Worm (Caenorhabditis elegans) whole organism, early embryonic: ENCODE results near the gene ins-19.

ENCODE experiments used
- B0310.2 ChIP-seq: sonication (generic microtip); optimal IDR thresholded peaks from 2 replicates; lab custom pipeline; 2016; ENCODE audit warnings: mild to moderate bottlenecking, missing genetic modification characterization, missing compliant biosample characterization
- F13C5.2 ChIP-seq: sonication (generic microtip); optimal IDR thresholded peaks from 2 replicates; lab custom pipeline; 2017; ENCODE audit warnings: mild to moderate bottlenecking, missing genetic modification characterization, inconsistent platforms, missing compliant biosample characterization
- aly-1 ChIP-seq: sonication (generic microtip); optimal IDR thresholded peaks from 2 replicates; lab custom pipeline; 2016; ENCODE audit warnings: missing genetic modification characterization, missing compliant biosample characterization
- ama-1 ChIP-seq: fragments of 150-350 bp; optimal IDR thresholded peaks from 2 replicates; lab custom pipeline; 2014
- ceh-13 ChIP-seq: fragments of 200-800 bp; sonication (Bioruptor generic); optimal IDR thresholded peaks from 2 replicates; lab custom pipeline; 2018; ENCODE audit warnings: mild to moderate bottlenecking, missing genetic modification characterization, missing compliant biosample characterization
- ceh-36 ChIP-seq: sonication (generic microtip); optimal IDR thresholded peaks from 2 replicates; lab custom pipeline; 2016; ENCODE audit warnings: missing genetic modification characterization, inconsistent platforms, missing compliant biosample characterization
- ets-7 ChIP-seq: sonication (generic microtip); optimal IDR thresholded peaks from 2 replicates; lab custom pipeline; 2016; ENCODE audit warnings: missing genotype, missing genetic modification characterization, missing compliant biosample characterization
- flt-1 ChIP-seq: fragments of 200-800 bp; sonication (Bioruptor generic); IDR thresholded peaks from 2 replicates; pipeline ENCODE4 v1.3.6; 2022; ENCODE audit warnings: missing genetic modification characterization, missing compliant biosample characterization
- hmbx-1 ChIP-seq: sonication (generic microtip); optimal IDR thresholded peaks from 2 replicates; lab custom pipeline; 2016; ENCODE audit warnings: mild to moderate bottlenecking, missing genetic modification characterization, missing compliant biosample characterization
- hmg-4 ChIP-seq: fragments of 200-800 bp; sonication (Bioruptor generic); optimal IDR thresholded peaks from 2 replicates; lab custom pipeline; 2018; ENCODE audit warnings: mild to moderate bottlenecking, missing genetic modification characterization, missing compliant biosample characterization
- hnd-1 ChIP-seq: sonication (generic microtip); optimal IDR thresholded peaks from 2 replicates; lab custom pipeline; 2016; ENCODE audit warnings: missing genetic modification characterization, missing compliant biosample characterization
- pes-1 ChIP-seq: fragments of 200-800 bp; sonication (Bioruptor generic); IDR thresholded peaks from 2 replicates; pipeline ENCODE4 v1.3.6; 2022; ENCODE audit warnings: missing genetic modification reagents, missing genetic modification characterization, missing compliant biosample characterization
- scrt-1 ChIP-seq: fragments of 200-800 bp; sonication (Bioruptor generic); IDR thresholded peaks from 2 replicates; pipeline ENCODE4 v1.3.6; 2022; ENCODE audit warnings: missing genetic modification characterization, missing compliant biosample characterization
- sea-1 ChIP-seq: fragments of 200-800 bp; sonication (Bioruptor generic); conservative IDR thresholded peaks from 2 replicates; pipeline ENCODE4 v1.3.6; 2022; ENCODE audit warnings: missing genetic modification characterization, missing compliant biosample characterization
- tbx-11 ChIP-seq: fragments of 200-800 bp; sonication (Bioruptor generic); IDR thresholded peaks from 2 replicates; pipeline ENCODE4 v1.3.6; 2022; ENCODE audit warnings: missing genetic modification characterization, missing compliant biosample characterization
- tbx-37 ChIP-seq: fragments of 200-800 bp; sonication (Bioruptor generic); conservative IDR thresholded peaks from 2 replicates; pipeline ENCODE4 v1.3.6; 2022; ENCODE audit warnings: missing genetic modification reagents, missing genetic modification characterization, missing compliant biosample characterization
- tra-4 ChIP-seq: sonication (generic microtip); optimal IDR thresholded peaks from 2 replicates; lab custom pipeline; 2017; ENCODE audit warnings: missing genetic modification characterization, missing compliant biosample characterization

ins-19 gene

DNA sequence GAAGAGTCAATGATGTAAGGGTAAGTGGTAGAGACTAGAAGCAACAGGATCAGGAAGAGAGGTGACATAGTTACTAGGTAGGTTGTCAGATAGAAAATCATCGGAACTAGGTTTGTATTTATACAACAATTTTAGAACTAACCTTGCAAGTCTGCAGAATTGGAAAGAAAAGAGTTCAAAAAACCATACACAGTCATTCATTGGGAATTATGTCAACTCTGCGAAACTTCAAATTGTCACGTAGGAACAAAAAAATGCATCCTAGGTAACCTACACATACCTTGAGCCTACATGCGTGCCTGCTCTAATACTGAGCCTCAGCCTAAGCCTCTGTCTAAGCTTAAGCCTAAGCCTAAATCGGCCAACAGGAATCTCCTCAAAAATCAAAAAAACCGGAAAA lies at the start of gene ins-19:
ins-19 (minus strand) TSS at position 101 of the 400 bp plus-strand sequence.
- no peak for TF ChIP-seq tra-4
- no peak for TF ChIP-seq hmbx-1 (tag; lab: Kevin White, UChicago)
- no peak for TF ChIP-seq aly-1 (tag; lab: Kevin White, UChicago)
- TF ChIP-seq ama-1 = no peak
- TF ChIP-seq B0310.2 (tag; lab: Kevin White, UChicago) = no peak
- TF ChIP-seq pes-1 (GFP tag; lab: Robert Waterston, UW) = no peak
- TF ChIP-seq tbx-37 (GFP tag; lab: Robert Waterston, UW) = no peak
- TF ChIP-seq hnd-1 (tag; lab: Kevin White, UChicago) = no peak
- no peak for TF ChIP-seq ceh-36 (tag; lab: Kevin White, UChicago)
- TF ChIP-seq ets-7 = no peak
- TF ChIP-seq sea-1 (GFP tag; lab: Robert Waterston, UW) = no peak
- no peak for TF ChIP-seq ceh-13 (GFP tag; lab: Kevin White, UChicago)
- TF ChIP-seq tbx-11 (GFP tag; lab: Robert Waterston, UW) = no peak
- TF ChIP-seq hmg-4 (GFP tag; lab: Kevin White, UChicago) = no peak
- no peak for TF ChIP-seq flt-1 (GFP tag; lab: Robert Waterston, UW)
- no peak for TF ChIP-seq scrt-1 (GFP tag; lab: Robert Waterston, UW)
- no peak for TF ChIP-seq F13C5.2 (tag; lab: Kevin White, UChicago)

DNA sequence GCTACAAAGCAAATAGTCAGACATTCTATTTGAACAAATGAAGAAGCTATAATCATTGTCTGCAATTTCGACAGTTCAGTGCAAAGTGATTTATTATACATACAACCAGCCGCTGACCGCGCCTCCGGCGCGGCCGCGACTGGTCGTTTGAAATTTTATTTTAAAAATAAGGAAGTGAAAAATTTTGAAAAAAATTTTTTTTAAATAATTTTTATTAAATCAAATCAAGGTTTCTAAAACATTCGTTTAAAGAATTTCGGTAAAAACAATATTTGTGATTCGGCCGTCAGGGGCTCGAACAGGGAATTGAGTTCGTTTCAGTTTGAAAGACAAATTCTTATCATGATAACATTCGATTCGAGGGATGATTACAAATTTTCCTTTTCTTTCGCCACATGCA lies 45.9 kb upstream of the ins-19 start, which contains the start of gene Y27F2A.10:
Y27F2A.10 (minus strand) TSS at position 101 of the 400 bp plus-strand sequence.
- TF ChIP-seq hmbx-1 (tag; lab: Kevin White, UChicago) = no peak
- TF ChIP-seq ama-1 = no peak
- TF ChIP-seq hmg-4 (GFP tag; lab: Kevin White, UChicago) = no peak
- TF ChIP-seq flt-1 (GFP tag; lab: Robert Waterston, UW) = no peak

DNA sequence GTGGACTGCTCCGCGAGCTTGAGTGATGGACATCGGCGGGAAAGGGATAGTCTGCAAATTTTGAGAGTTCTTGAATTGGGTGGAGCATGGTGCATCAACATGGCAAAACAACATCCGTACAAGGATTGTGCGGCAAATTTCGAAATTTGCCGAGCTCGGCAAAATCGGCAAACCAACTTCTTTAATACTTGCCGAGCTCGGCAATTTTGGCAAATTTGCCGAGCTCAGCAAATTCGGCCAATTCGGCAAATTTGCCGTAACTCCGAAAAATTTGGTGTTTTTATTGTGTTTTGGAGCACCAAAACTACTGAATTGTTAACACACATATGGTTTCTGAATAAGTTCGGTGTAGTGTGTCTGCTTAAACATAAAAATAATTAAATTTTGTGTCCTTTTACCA lies 43.8 kb upstream of the ins-19 start, which contains the start of gene fbxc-55:
fbxc-55 (minus strand) TSS at position 101 of the 400 bp plus-strand sequence.
- TF ChIP-seq ets-7 = no peak
- no peak for TF ChIP-seq pes-1 (GFP tag; lab: Robert Waterston, UW)
- TF ChIP-seq hnd-1 (tag; lab: Kevin White, UChicago) = no peak

DNA sequence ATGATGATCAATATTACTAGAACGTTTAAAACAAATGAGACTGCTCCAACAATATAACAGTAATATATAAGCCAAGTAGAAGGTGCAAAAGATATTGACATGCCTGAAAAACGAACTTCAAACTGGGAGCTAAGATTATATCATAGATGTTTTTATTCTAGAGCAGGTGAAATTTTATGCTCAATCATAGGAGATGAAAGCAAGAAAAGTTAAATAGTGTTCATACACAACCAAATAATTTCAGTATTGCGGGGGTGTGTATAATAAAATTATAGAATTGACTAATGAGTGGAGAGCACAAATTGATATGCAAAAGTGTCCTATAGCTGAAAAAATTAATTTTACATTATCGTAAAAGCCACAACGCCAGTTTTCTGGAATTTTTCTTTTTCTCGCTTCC lies 32.7 kb upstream of the ins-19 start, which contains the start of gene sri-34:
sri-34 (minus strand) TSS at position 101 of the 400 bp plus-strand sequence.
- TF ChIP-seq ama-1 (no peak), hmg-4 (GFP tag; lab: Kevin White, UChicago) (no peak), ceh-36 (tag; lab: Kevin White, UChicago) (no peak), tra-4 (no peak), B0310.2 (tag; lab: Kevin White, UChicago) (no peak), ets-7 (no peak), hmbx-1 (tag; lab: Kevin White, UChicago) (no peak), hnd-1 (tag; lab: Kevin White, UChicago) (no peak), flt-1 (GFP tag; lab: Robert Waterston, UW) (no peak), ceh-13 (GFP tag; lab: Kevin White, UChicago) (no peak)

DNA sequence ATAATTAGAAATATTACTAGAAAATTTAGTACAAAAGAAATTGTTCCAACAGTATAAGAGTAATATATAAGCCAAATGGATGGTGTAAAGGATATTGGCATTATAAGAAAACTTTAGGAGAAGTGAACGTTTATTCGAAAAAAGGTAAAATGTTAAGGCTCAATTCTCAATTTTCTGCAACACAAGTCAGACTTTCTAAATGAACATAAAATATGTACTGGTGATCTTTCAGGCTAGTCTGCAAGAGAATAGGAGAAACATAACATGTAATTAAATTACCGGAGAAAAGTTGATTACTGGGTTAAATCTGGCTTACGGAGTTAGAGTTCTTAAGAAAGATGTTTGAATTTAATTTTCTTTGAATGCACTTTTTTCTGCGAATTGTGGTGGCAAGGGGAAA lies 30.5 kb upstream of the ins-19 start, which contains the start of gene sri-33:
sri-33 (minus strand) TSS at position 101 of the 400 bp plus-strand sequence.
- no peak for TF ChIP-seq hmbx-1 (tag; lab: Kevin White, UChicago)
- no peak for TF ChIP-seq sea-1 (GFP tag; lab: Robert Waterston, UW)
- TF ChIP-seq pes-1 (GFP tag; lab: Robert Waterston, UW) = no peak
- TF ChIP-seq ceh-13 (GFP tag; lab: Kevin White, UChicago) = no peak
- TF ChIP-seq ceh-36 (tag; lab: Kevin White, UChicago) = no peak
- no peak for TF ChIP-seq flt-1 (GFP tag; lab: Robert Waterston, UW)
- TF ChIP-seq aly-1 (tag; lab: Kevin White, UChicago) = no peak
- no peak for TF ChIP-seq scrt-1 (GFP tag; lab: Robert Waterston, UW)
- TF ChIP-seq tbx-11 (GFP tag; lab: Robert Waterston, UW) = no peak
- no peak for TF ChIP-seq tbx-37 (GFP tag; lab: Robert Waterston, UW)
- no peak for TF ChIP-seq hnd-1 (tag; lab: Kevin White, UChicago)

DNA sequence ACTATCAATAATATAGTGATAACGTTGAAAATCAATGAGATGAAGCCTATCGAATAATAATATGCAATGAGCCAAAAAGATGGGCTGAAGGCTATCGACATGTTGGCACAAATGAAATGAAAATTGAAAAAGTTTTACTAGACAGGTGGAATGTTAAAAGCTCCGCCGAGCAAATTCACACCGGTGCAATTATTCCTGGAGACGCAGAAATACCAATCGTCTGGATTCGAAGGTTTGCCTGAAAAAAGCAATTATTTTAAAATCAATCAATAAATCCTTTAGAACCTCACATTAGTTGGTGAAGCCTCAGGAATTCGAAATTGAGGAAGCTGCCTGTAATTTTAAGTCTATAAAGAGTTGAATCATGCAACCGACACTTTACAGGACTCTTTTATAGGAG lies 28.1 kb upstream of the ins-19 start, which contains the start of gene sri-32:
sri-32 (minus strand) TSS at position 101 of the 400 bp plus-strand sequence.
- TF ChIP-seq ets-7 (no peak), B0310.2 (tag; lab: Kevin White, UChicago) (no peak), ceh-36 (tag; lab: Kevin White, UChicago) (no peak)

DNA sequence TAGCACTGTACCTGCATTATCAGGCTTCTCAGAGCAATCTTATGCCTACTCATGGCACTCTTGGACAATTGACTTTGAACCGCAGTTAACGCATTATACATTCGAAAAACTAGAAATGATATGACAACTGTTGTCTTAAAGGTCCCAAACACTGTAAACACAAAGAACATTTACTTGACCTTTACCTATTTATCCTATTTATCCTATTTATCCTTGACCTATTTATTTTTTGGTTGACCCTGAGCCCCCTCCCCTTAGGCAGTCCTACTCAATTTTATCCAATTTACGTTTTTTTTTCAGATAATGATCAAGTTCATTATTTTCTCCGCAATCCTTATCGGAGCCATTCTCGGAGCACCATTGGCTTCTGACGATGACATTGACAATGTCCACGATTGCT lies 25.4 kb upstream of the ins-19 start, which contains the start of the genes T10D4.14 and T10D4.19:
T10D4.14 (minus strand) TSS at position 101 of the 400 bp plus-strand sequence.
T10D4.19 (plus strand) TSS at position 304 of the 400 bp plus-strand sequence.
- no peak for TF ChIP-seq ceh-36 (tag; lab: Kevin White, UChicago)
- TF ChIP-seq tbx-11 (GFP tag; lab: Robert Waterston, UW) = no peak
- no peak for TF ChIP-seq ets-7
- TF ChIP-seq tra-4 = no peak
- no peak for TF ChIP-seq ama-1
- no peak for TF ChIP-seq pes-1 (GFP tag; lab: Robert Waterston, UW)
- no peak for TF ChIP-seq B0310.2 (tag; lab: Kevin White, UChicago)
- no peak for TF ChIP-seq hmbx-1 (tag; lab: Kevin White, UChicago)
- TF ChIP-seq hnd-1 (tag; lab: Kevin White, UChicago) = no peak
- no peak for TF ChIP-seq ceh-13 (GFP tag; lab: Kevin White, UChicago)
- TF ChIP-seq F13C5.2 (tag; lab: Kevin White, UChicago) = no peak
- no peak for TF ChIP-seq sea-1 (GFP tag; lab: Robert Waterston, UW)
- no peak for TF ChIP-seq flt-1 (GFP tag; lab: Robert Waterston, UW)
- no peak for TF ChIP-seq scrt-1 (GFP tag; lab: Robert Waterston, UW)
- TF ChIP-seq aly-1 (tag; lab: Kevin White, UChicago) = no peak
- no peak for TF ChIP-seq tbx-37 (GFP tag; lab: Robert Waterston, UW)
- TF ChIP-seq hmg-4 (GFP tag; lab: Kevin White, UChicago) = no peak
